Fruit fly (Drosophila melanogaster): ENCODE measurements around the gene sau.

The sau gene

DNA sequence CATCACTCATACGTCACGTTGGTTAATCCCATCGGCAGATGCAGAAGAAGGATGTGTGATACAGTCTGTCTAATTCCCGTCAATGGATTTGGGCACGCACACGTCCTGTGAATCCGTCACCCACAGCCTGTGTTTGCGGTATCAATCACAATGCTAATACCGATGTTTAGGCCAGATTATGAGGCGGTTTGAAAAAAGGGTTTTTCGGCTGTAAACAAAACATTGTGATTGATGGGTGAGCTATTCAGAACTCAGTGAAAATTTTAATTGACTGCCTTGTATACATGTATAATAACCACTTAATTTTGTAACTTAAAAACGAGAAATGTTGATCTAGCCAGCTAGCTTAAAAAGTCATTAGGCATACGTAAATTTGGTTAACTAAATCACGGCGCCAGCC is 37.0 kb downstream of the sau start, which contains the start of gene CG4270:
Gene CG4270, plus strand, starts transcription at position 301 of the 400 bp plus-strand sequence.
- TF ChIP-seq br (GFP tag; optimal IDR thresholded peaks at IDR 0.05) = no peak
- TF ChIP-seq Mio (GFP tag; optimal IDR thresholded peaks at IDR 0.05) = no peak
- no peak for TF ChIP-seq GATAd (GFP tag; optimal IDR thresholded peaks at IDR 0.05)
- no peak for TF ChIP-seq sv (GFP tag; optimal IDR thresholded peaks at IDR 0.05)
- TF ChIP-seq N (GFP tag; optimal IDR thresholded peaks at IDR 0.05) = no peak
- TF ChIP-seq rgr (GFP tag; optimal IDR thresholded peaks at IDR 0.05) = no peak
- TF ChIP-seq usp (GFP tag; optimal IDR thresholded peaks at IDR 0.05) = no peak
- TF ChIP-seq jim (GFP tag; optimal IDR thresholded peaks at IDR 0.05) = no peak
- TF ChIP-seq Dfd (GFP tag; optimal IDR thresholded peaks at IDR 0.05) = no peak
- no peak for TF ChIP-seq CG9705 (GFP tag; optimal IDR thresholded peaks at IDR 0.05)
- no peak for TF ChIP-seq HLH106 (tag; optimal IDR thresholded peaks at IDR 0.05)
- TF ChIP-seq dsf (GFP tag; optimal IDR thresholded peaks at IDR 0.05; ENCODE audit: borderline replicate concordance) = no peak
- TF ChIP-seq sage (GFP tag; optimal IDR thresholded peaks at IDR 0.05) = no peak
- TF ChIP-seq CrebA (GFP tag; optimal IDR thresholded peaks at IDR 0.05; ENCODE audit: borderline replicate concordance) = no peak
- no peak for TF ChIP-seq dmrt93B (GFP tag; optimal IDR thresholded peaks at IDR 0.05)
- TF ChIP-seq Myc (optimal IDR thresholded peaks at IDR 0.05) = no peak

DNA sequence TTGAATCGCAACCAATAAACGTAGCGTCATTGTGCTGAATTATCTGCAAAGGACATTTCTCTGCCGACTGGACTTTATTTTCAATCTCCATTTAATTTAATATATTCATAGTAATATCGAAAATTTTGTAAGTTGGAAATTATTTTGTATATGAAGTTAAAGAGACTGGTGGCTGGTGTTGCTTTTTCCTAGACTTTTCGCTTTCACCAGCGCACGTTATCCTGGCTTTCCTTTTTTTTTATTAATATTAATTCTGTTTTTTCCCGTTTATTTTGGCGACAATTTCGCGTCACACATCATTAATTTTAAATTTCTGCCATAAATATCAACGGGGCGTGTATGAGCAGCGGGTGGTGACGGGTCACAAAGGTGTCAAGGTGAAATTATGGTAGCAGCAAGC is 39.1 kb downstream of the sau start, which contains the start of gene CG34049:
Gene CG34049, minus strand, starts transcription at position 101 of the 400 bp plus-strand sequence.
- no peak for TF ChIP-seq dl (GFP tag; optimal IDR thresholded peaks at IDR 0.05; ENCODE audit: insufficient read depth in 1 of 2, partially characterized antibody in 2 of 2)
- no peak for TF ChIP-seq foxo (GFP tag; optimal IDR thresholded peaks at IDR 0.05)
- no peak for TF ChIP-seq ey (GFP tag; optimal IDR thresholded peaks at IDR 0.05)
- no peak for TF ChIP-seq psq (GFP tag; optimal IDR thresholded peaks at IDR 0.05)
- no peak for TF ChIP-seq Dfd (GFP tag; optimal IDR thresholded peaks at IDR 0.05)
- TF ChIP-seq sv (GFP tag; optimal IDR thresholded peaks at IDR 0.05) = no peak
- no peak for TF ChIP-seq Myc (optimal IDR thresholded peaks at IDR 0.05)
- TF ChIP-seq Jra (GFP tag; optimal IDR thresholded peaks at IDR 0.05) = no peak
- TF ChIP-seq GATAd (GFP tag; optimal IDR thresholded peaks at IDR 0.05) = no peak
- no peak for TF ChIP-seq CG9705 (GFP tag; optimal IDR thresholded peaks at IDR 0.05)
- no peak for TF ChIP-seq CrebA (GFP tag; optimal IDR thresholded peaks at IDR 0.05; ENCODE audit: borderline replicate concordance)
- no peak for TF ChIP-seq jim (GFP tag; optimal IDR thresholded peaks at IDR 0.05)

DNA sequence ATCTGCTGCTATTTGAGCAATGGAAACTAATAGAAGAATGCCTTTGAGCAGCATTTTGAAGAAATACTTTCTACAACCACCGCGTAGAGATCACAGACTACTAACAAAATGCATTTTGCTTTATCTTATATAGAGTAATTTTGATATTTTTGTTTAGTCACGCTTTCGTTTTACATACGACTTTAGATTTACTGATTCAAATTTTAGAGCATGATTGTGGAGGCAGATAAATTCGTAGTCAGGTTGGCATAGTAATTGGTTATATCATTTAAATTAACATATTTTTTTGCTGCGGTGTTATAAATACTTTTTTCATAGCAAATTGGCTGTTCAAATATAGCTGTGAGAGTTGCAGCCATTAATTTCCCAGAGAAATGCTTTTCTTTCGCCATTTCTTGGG is 42.9 kb downstream of the sau start, which contains the start of gene CG17242:
Gene CG17242, minus strand, starts transcription at position 101 of the 400 bp plus-strand sequence.
- no peak for TF ChIP-seq CG32264 (GFP tag; optimal IDR thresholded peaks at IDR 0.05)
- TF ChIP-seq Dfd (GFP tag; optimal IDR thresholded peaks at IDR 0.05) = no peak
- no peak for TF ChIP-seq tai (GFP tag; optimal IDR thresholded peaks at IDR 0.05)

Data from whole organism, wandering third instar larva.